Worm (Caenorhabditis elegans) whole organism, dauer: ENCODE data around the gene seb-3.

Experiments
- unc-62 ChIP-seq: sonication (generic microtip); optimal IDR thresholded peaks from 2 replicates; lab custom pipeline; 2017; ENCODE audit warnings: missing biosample characterization, missing genetic modification reagents, missing genetic modification characterization

The seb-3 gene

ce11 chrX:15027566-15027965, 1.5 kb downstream of the seb-3 start:
- no peak for TF ChIP-seq unc-62 (GFP tag; lab: Kevin White, UChicago)

DNA sequence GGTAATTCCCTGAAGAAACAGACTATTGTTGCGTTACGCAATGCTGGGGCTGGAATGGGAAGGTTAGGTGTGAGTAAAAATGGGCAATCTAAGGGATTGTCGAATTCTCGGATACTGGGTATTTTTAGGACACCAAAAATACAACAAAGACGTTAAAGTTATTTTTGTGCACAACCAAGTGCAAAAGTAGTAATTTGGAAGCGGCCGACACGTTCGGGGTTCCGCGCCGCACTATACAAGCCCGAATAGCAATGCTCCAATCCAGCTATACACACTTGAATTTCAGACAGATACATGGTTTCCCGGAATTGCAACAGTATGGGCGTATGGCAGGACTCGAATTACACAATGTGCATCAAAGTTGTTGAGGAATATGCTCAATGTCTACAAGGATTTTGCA, 1.9 kb downstream of the seb-3 start:
- no peak for TF ChIP-seq unc-62 (GFP tag; lab: Kevin White, UChicago)

DNA sequence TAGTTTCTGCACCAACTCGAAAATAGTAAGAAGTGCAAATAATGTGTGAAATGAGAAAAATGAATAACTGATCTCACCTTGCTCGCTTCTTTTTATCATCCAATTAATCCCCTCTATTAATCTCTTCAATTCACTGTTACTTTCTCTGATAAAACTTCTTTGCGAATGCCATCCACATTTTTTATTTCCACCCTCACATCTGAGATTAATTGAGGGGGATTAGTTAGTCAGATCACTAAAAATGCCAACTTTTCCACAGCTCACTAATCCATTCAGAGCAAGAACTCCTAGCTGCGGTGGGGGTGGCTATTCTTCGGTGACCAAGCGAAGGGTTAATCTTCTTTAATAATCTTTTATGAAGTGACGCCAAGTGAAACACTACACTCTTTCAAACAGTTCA, 8.7 kb downstream of the seb-3 start, which contains the start of gene dsc-1:
Gene dsc-1 (minus strand): TSS at position 46 of the 400 bp plus-strand sequence.
- TF ChIP-seq unc-62 (GFP tag; lab: Kevin White, UChicago): no peak

DNA sequence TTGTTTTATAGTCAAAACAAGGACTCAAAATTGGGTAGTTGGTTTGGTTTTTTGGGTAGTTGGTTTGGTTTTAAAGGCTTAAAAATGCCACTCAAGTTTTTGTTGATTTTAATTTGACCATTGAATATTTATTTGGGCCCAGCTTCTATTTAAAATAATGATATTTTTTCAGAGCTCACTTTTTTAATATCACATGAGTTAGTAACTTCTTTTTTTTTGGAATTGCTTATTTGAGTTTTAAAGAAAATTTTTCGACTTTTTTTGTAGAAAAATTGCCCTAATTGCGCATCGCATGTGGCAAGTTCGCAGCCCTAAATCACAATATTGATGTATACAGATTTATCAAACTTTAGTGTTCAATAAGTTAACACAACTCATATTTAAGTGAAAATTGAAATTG, 9.6 kb downstream of the seb-3 start:
- TF ChIP-seq unc-62 (GFP tag; lab: Kevin White, UChicago): no peak

ce11 chrX:15036287-15036686, 10.2 kb downstream of the seb-3 start:
- TF ChIP-seq unc-62 (GFP tag; lab: Kevin White, UChicago): no peak

DNA sequence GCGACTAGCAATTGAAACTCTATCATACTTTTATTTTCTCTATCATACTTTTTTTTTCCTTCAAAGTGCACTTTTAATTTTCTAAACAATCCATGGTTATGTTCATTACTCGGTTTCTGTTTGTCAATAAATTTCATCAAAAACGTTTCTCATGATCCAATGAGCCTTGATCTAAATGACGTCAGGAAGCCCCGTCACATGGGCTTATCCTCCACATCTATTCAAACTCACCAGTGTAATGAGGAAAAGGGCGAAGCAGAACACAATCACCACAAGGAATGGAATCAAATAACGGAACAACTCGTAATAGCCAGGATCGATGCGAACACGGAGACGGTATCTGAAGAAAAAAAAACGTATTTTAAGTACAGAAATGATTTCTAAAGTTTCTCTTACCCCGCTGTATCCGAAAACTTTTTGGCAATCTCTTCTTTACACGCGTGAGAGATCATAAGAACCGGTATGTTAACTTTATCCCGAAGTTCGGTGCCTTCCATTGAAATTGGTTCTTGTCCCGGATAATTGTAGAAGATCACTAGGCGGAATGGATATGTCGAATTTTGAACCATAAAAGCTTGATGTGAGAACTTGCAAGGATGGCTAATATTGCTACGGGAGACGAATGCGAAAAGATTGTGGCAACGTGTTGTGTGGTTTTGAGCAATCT, 13.1 kb downstream of the seb-3 start:
- no peak for TF ChIP-seq unc-62 (GFP tag; lab: Kevin White, UChicago)

ce11 chrX:15039696-15040212, 13.6 kb downstream of the seb-3 start:
- TF ChIP-seq unc-62 (GFP tag; lab: Kevin White, UChicago): no peak

DNA sequence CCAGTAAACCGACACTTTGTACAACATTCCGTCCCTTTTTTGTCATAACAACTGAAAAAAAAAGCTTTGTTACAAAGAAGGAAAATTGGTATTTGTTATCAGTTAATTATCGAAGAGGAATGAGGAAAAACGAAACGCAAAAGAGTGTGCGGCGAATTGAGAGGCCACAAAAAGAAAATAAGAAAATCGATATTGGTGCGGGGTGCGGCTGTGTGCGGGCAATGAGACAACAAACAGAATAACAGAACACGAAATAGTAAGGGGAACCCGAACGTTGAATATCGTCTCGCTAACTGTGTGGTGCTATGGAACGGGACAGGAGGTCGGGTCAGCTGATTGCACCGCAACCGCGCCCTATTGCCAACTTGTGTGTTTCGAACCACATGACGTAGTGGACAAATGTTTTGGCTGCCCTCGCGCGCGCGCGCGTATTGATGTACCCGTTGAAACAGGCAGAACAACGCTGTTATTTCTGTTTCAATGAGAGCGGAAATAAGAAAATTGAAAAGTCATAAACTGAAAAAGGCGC, 14.5 kb downstream of the seb-3 start, which contains the start of gene C18B12.4:
Gene C18B12.4 (minus strand): TSS at position 51 of the 529 bp plus-strand sequence.
- TF ChIP-seq unc-62 (GFP tag; lab: Kevin White, UChicago): no peak

DNA sequence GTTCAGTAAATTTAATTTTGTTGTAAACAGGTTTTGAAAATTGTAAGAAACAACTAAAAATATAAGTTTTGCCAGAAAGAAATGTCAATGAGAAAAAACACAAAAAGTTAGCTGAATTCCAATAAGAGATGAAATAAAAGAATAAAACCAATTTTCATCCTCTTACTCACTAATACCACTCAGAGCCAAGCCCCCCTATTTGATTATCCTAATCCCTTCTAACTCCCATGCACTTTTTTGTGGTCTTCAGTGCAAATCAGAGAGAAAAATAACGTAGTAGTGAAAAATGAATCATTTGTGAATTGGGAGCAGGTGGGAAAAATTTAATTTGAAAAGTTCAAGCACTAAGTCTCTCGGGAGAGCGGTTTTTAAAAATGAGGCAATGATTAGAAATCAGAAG, 15.2 kb downstream of the seb-3 start:
- TF ChIP-seq unc-62 (GFP tag; lab: Kevin White, UChicago): no peak

- no peak for TF ChIP-seq unc-62 (GFP tag; lab: Kevin White, UChicago)
These were observed 16.4 kb downstream of the seb-3 start for ce11 chrX:15042549-15042948.

- TF ChIP-seq unc-62 (GFP tag; lab: Kevin White, UChicago): no peak
These were observed 19.3 kb downstream of the seb-3 start for ce11 chrX:15045401-15045800.

- TF ChIP-seq unc-62 (GFP tag; lab: Kevin White, UChicago): no peak
These were observed 21.4 kb downstream of the seb-3 start for ce11 chrX:15047541-15047940.

DNA sequence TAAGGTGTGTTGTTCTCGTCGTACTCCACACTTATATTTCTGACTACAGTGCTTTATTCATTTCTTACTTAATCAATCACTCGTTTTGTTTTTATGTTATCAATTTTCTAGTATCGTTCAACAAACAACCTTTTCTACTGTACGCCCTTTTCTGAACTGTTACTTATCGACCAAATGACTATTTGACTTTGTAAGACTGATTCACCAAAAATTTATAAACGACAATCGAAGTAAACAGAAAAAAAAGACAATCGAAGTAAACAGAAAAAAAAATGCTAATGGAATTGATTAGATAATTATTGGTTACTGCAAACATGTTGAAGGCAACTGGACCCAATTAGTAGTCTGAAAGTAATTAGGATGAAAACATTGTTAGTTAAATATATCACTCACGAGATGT, 23.9 kb downstream of the seb-3 start:
- no peak for TF ChIP-seq unc-62 (GFP tag; lab: Kevin White, UChicago)

DNA sequence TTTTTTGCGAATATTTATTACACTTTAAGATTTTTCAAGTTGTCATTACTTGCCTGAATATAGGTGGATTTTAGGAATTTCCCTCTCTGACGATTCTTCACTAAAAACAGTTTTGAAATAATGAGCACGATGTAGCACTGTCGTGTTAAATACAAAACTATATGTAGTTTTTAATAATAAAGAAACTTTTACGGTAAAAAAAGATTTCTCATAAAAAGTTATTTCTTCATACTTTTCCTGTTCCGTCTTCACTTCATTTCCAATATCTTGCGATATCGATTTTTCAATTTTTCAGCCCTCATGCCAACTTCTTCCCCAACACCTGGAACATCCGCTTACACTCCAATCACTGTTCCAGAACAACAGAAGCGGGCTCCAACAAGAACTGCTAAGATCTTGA, 26.3 kb downstream of the seb-3 start, which contains the start of gene H03G16.6:
Gene H03G16.6 (plus strand): TSS at position 301 of the 400 bp plus-strand sequence.
- no peak for TF ChIP-seq unc-62 (GFP tag; lab: Kevin White, UChicago)

- TF ChIP-seq unc-62 (GFP tag; lab: Kevin White, UChicago): no peak
These were observed 27.3 kb downstream of the seb-3 start, which contains the start of gene H03G16.1 for ce11 chrX:15053223-15053933. H03G16.1 (plus strand) TSS chrX:15053883.

DNA sequence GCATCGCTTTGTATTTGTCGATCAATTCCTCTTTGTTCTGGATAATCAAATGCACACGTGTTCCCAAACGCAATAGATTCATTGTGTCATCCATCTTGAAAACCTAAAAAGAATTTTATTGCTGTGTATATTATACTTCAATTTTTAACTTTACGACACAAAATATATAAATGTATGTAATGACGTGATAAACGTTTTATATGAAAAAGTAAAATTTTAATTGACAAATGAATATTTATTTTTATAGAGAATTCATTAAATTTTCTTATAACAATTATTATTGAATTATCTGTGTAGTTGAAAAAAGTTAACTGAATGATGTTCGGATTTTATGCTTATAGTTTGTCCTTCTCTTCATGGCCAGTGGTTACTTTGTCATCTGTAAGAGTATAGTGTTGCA, 29.8 kb downstream of the seb-3 start, which contains the start of gene H03G16.7:
Gene H03G16.7 (minus strand): TSS at position 101 of the 400 bp plus-strand sequence.
- TF ChIP-seq unc-62 (GFP tag; lab: Kevin White, UChicago): no peak
